Worm (Caenorhabditis elegans) whole organism, young adult: ENCODE results near the gene T25G12.13.

Source experiments
- ama-1 ChIP-seq, 3 experiments: fragments of 150-350 bp in 1 of 3; sonication (generic microtip) in 2 of 3; optimal IDR thresholded peaks; 2 replicates each; lab custom pipeline; 2014 to 2018; ENCODE audit warnings: missing biosample characterization in 2 of 3, missing genetic modification characterization in 2 of 3, missing genetic modification reagents in 2 of 3
- dpl-1 ChIP-seq: fragments of 150-350 bp; optimal IDR thresholded peaks from 2 replicates; lab custom pipeline; 2014; ENCODE audit warnings: missing biosample characterization, missing genetic modification reagents, missing genetic modification characterization
- ekl-4 ChIP-seq: fragments of 200-800 bp; sonication (Bioruptor generic); IDR thresholded peaks from 2 replicates; pipeline ENCODE4 v1.3.6; 2022; ENCODE audit warnings: missing genetic modification reagents, missing genetic modification characterization, missing compliant biosample characterization
- mel-28 ChIP-seq: sonication (generic microtip); optimal IDR thresholded peaks from 2 replicates; lab custom pipeline; 2016; ENCODE audit warnings: borderline replicate concordance, mild to moderate bottlenecking, missing genetic modification characterization, missing compliant biosample characterization
- somi-1 ChIP-seq: fragments of 200-800 bp; sonication (Bioruptor generic); optimal IDR thresholded peaks from 2 replicates; lab custom pipeline; 2018; ENCODE audit warnings: mild to moderate bottlenecking, missing genetic modification characterization, missing compliant biosample characterization
- tbp1 ChIP-seq: fragments of 200-800 bp; sonication (Bioruptor generic); optimal IDR thresholded peaks from 2 replicates; lab custom pipeline; 2018; ENCODE audit warnings: mild to moderate bottlenecking, missing genetic modification characterization, missing compliant biosample characterization
- unc-62 ChIP-seq: fragments of 150-350 bp; optimal IDR thresholded peaks from 2 replicates; lab custom pipeline; 2014; ENCODE audit warnings: missing biosample characterization, missing genetic modification reagents, missing genetic modification characterization

DNA sequence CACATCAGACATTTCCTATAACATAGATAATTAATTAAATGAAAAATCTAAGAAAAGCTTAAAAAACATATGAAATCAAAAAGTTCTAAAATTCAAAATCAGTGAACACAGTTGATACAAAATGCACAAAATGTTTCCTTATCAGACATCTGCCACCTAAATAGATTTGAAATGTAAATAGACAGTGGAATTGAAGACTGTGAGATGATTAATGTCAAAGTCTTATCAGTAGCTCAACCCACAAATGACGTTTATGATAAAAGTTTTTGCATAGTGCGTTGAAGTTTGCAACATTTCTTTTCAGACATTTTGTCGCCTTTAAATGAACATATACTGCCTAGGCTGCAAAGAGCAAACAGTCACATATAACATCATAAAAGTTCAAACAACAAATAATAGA, 13.6 kb downstream of the T25G12.13 start, which contains the start of gene Y40C7B.4:
- no peak for TF ChIP-seq unc-62 (GFP tag; lab: Kevin White, UChicago)
- no peak for TF ChIP-seq mel-28 (tag; lab: Kevin White, UChicago)
- TF ChIP-seq dpl-1 (GFP tag; lab: Kevin White, UChicago) = no peak
- TF ChIP-seq ama-1 (optimal IDR thresholded peaks at IDR 0.05; lab: Kevin White, UChicago) = no peak
- no peak for TF ChIP-seq ama-1 (GFP tag; optimal IDR thresholded peaks at IDR 0.05; lab: Kevin White, UChicago)
- TF ChIP-seq somi-1 (GFP tag; lab: Kevin White, UChicago) = no peak
- TF ChIP-seq tbp1 (GFP tag; lab: Kevin White, UChicago) = no peak
- TF ChIP-seq ekl-4 (GFP tag; lab: Robert Waterston, UW) = no peak
